Worm (Caenorhabditis elegans) whole organism, L1 larva: ENCODE measurements around the gene rme-6.

ENCODE experiments used
- C16A3.4 ChIP-seq: fragments of 150-350 bp; optimal IDR thresholded peaks from 2 replicates; lab custom pipeline; 2014; ENCODE audit warnings: missing biosample characterization, missing genetic modification characterization
- F16B12.6 ChIP-seq: fragments of 150-350 bp; optimal IDR thresholded peaks from 2 replicates; lab custom pipeline; 2014; ENCODE audit warnings: missing biosample characterization, missing genetic modification characterization
- ama-1 ChIP-seq: fragments of 150-350 bp; optimal IDR thresholded peaks from 2 replicates; lab custom pipeline; 2014
- blmp-1 ChIP-seq: fragments of 150-350 bp; optimal IDR thresholded peaks from 2 replicates; lab custom pipeline; 2014; ENCODE audit warnings: missing biosample characterization, missing genetic modification characterization
- ceh-8 ChIP-seq: fragments of 200-800 bp; sonication (Bioruptor generic); optimal IDR thresholded peaks from 2 replicates; lab custom pipeline; 2018; ENCODE audit warnings: mild to moderate bottlenecking, missing genetic modification characterization, moderate library complexity, missing compliant biosample characterization
- ceh-82 ChIP-seq, 3 experiments: fragments of 150-350 bp in 1 of 3; sonication (generic microtip) in 2 of 3; optimal IDR thresholded peaks; 2 replicates each; lab custom pipeline; 2014 to 2017; ENCODE audit warnings: missing biosample characterization in 3 of 3, missing genetic modification characterization in 3 of 3
- ceh-88 ChIP-seq: fragments of 200-800 bp; sonication (Bioruptor generic); IDR thresholded peaks from 2 replicates; pipeline ENCODE4 v1.3.6; 2022; ENCODE audit warnings: missing genetic modification characterization, missing compliant biosample characterization
- ceh-90 ChIP-seq: sonication (generic microtip); optimal IDR thresholded peaks from 2 replicates; lab custom pipeline; 2016; ENCODE audit warnings: missing genetic modification characterization, missing compliant biosample characterization
- ces-1 ChIP-seq: fragments of 150-350 bp; optimal IDR thresholded peaks from 2 replicates; lab custom pipeline; 2014; ENCODE audit warnings: missing biosample characterization, missing genetic modification reagents, missing genetic modification characterization
- dpl-1 ChIP-seq, 3 experiments: fragments of 150-350 bp in 2 of 3; sonication (generic microtip) in 1 of 3; optimal IDR thresholded peaks; 2 replicates each; lab custom pipeline; 2014 to 2017; ENCODE audit warnings: missing biosample characterization in 3 of 3, missing genetic modification characterization in 3 of 3, missing genetic modification reagents in 3 of 3
- egl-13 ChIP-seq: sonication (generic microtip); optimal IDR thresholded peaks from 2 replicates; lab custom pipeline; 2016; ENCODE audit warnings: missing genotype, missing genetic modification reagents, missing genetic modification characterization, missing compliant biosample characterization
- elt-2 ChIP-seq: sonication (generic microtip); optimal IDR thresholded peaks from 2 replicates; lab custom pipeline; 2016; ENCODE audit warnings: missing genetic modification characterization, mild to moderate bottlenecking, inconsistent platforms, missing compliant biosample characterization, missing genetic modification reagents
- elt-3 ChIP-seq, 6 experiments: fragments of 150-350 bp in 1 of 6; sonication (generic microtip); optimal IDR thresholded peaks; 2 replicates each; lab custom pipeline; 2017 to 2018; ENCODE audit warnings: missing biosample characterization in 6 of 6, missing genetic modification characterization in 6 of 6, inconsistent platforms in 1 of 6
- fkh-10 ChIP-seq: sonication (generic microtip); optimal IDR thresholded peaks from 2 replicates; lab custom pipeline; 2017; ENCODE audit warnings: missing biosample characterization, missing genetic modification reagents, missing genetic modification characterization
- fkh-4 ChIP-seq: sonication (generic microtip); optimal IDR thresholded peaks from 2 replicates; lab custom pipeline; 2016; ENCODE audit warnings: missing compliant biosample characterization, missing genetic modification characterization, borderline replicate concordance
- fkh-8 ChIP-seq: sonication (generic microtip); optimal IDR thresholded peaks from 2 replicates; lab custom pipeline; 2016; ENCODE audit warnings: mild to moderate bottlenecking, missing genetic modification characterization, missing compliant biosample characterization
- fos-1 ChIP-seq: fragments of 150-350 bp; optimal IDR thresholded peaks from 2 replicates; lab custom pipeline; 2014; ENCODE audit warnings: missing biosample characterization, missing genetic modification characterization
- grh-1 ChIP-seq: fragments of 200-800 bp; sonication (Bioruptor generic); IDR thresholded peaks from 2 replicates; pipeline ENCODE4 v1.3.6; 2022; ENCODE audit warnings: missing genetic modification reagents, missing genetic modification characterization, missing compliant biosample characterization
- irx-1 ChIP-seq: sonication (generic microtip); optimal IDR thresholded peaks from 2 replicates; lab custom pipeline; 2016; ENCODE audit warnings: missing genetic modification characterization, missing compliant biosample characterization
- isw-1 ChIP-seq: fragments of 200-800 bp; sonication (Bioruptor generic); IDR thresholded peaks from 2 replicates; pipeline ENCODE4 v1.3.6; 2022; ENCODE audit warnings: missing genetic modification characterization, missing compliant biosample characterization
- lin-14 ChIP-seq: fragments of 200-800 bp; sonication (Bioruptor generic); optimal IDR thresholded peaks from 2 replicates; lab custom pipeline; 2018; ENCODE audit warnings: mild to moderate bottlenecking, missing genetic modification characterization, moderate library complexity, missing compliant biosample characterization
- lin-15B ChIP-seq: fragments of 150-350 bp; sonication (generic microtip); optimal IDR thresholded peaks from 3 replicates; lab custom pipeline; 2014; ENCODE audit warnings: missing biosample characterization, missing genetic modification characterization
- lsy-2 ChIP-seq, 2 experiments: fragments of 150-350 bp; optimal IDR thresholded peaks; 2 replicates each; lab custom pipeline; 2014; ENCODE audit warnings: missing biosample characterization in 2 of 2, missing genetic modification characterization in 2 of 2
- mab-9 ChIP-seq: fragments of 200-800 bp; sonication (Bioruptor generic); IDR thresholded peaks from 2 replicates; pipeline ENCODE4 v1.3.6; 2022; ENCODE audit warnings: missing genetic modification reagents, missing genetic modification characterization, missing compliant biosample characterization
- mep-1 ChIP-seq: fragments of 150-350 bp; optimal IDR thresholded peaks from 2 replicates; lab custom pipeline; 2014; ENCODE audit warnings: missing biosample characterization, missing genetic modification characterization
- nhr-11 ChIP-seq: fragments of 150-350 bp; optimal IDR thresholded peaks from 2 replicates; lab custom pipeline; 2014; ENCODE audit warnings: missing biosample characterization, missing genetic modification characterization
- nhr-237 ChIP-seq: fragments of 150-350 bp; optimal IDR thresholded peaks from 2 replicates; lab custom pipeline; 2014; ENCODE audit warnings: missing biosample characterization, missing genetic modification characterization
- nhr-47 ChIP-seq: sonication (generic microtip); optimal IDR thresholded peaks from 2 replicates; lab custom pipeline; 2016; ENCODE audit warnings: mild to moderate bottlenecking, missing genetic modification characterization, moderate library complexity, missing compliant biosample characterization
- nhr-71 ChIP-seq: sonication (generic microtip); optimal IDR thresholded peaks from 2 replicates; lab custom pipeline; 2016; ENCODE audit warnings: mild to moderate bottlenecking, missing genetic modification characterization, moderate library complexity, missing compliant biosample characterization
- nhr-77 ChIP-seq: fragments of 150-350 bp; optimal IDR thresholded peaks from 2 replicates; lab custom pipeline; 2014; ENCODE audit warnings: missing biosample characterization, missing genetic modification characterization
- nhr-84 ChIP-seq: sonication (generic microtip); optimal IDR thresholded peaks from 2 replicates; lab custom pipeline; 2017; ENCODE audit warnings: missing biosample characterization, missing genetic modification characterization
- nhr-85 ChIP-seq: sonication (generic microtip); peaks from one replicate; lab custom pipeline; 2016; ENCODE audit warnings: missing genetic modification characterization, inconsistent platforms, missing compliant biosample characterization
- pag-3 ChIP-seq: sonication (generic microtip); optimal IDR thresholded peaks from 2 replicates; lab custom pipeline; 2017; ENCODE audit warnings: missing genetic modification characterization, mild to moderate bottlenecking, missing compliant biosample characterization, antibody characterized with exemption, borderline replicate concordance; ENCODE audit not compliant: insufficient read depth
- pax-3 ChIP-seq: fragments of 200-800 bp; sonication (Bioruptor generic); optimal IDR thresholded peaks from 2 replicates; lab custom pipeline; 2018; ENCODE audit warnings: mild to moderate bottlenecking, missing genetic modification characterization, moderate library complexity, missing compliant biosample characterization
- pqm-1 ChIP-seq: sonication (generic microtip); optimal IDR thresholded peaks from 3 replicates; lab custom pipeline; 2017; ENCODE audit warnings: missing biosample characterization, missing genetic modification characterization
- rnt-1 ChIP-seq: sonication (generic microtip); optimal IDR thresholded peaks from 2 replicates; lab custom pipeline; 2016; ENCODE audit warnings: mild to moderate bottlenecking, missing genetic modification characterization, moderate library complexity, missing compliant biosample characterization
- skn-1 ChIP-seq: fragments of 150-350 bp; optimal IDR thresholded peaks from 2 replicates; lab custom pipeline; 2014; ENCODE audit warnings: missing biosample characterization, missing genetic modification characterization
- snu-23 ChIP-seq: sonication (generic microtip); optimal IDR thresholded peaks from 2 replicates; lab custom pipeline; 2016; ENCODE audit warnings: missing genetic modification characterization, missing compliant biosample characterization
- sptf-1 ChIP-seq: fragments of 150-350 bp; optimal IDR thresholded peaks from 2 replicates; lab custom pipeline; 2014; ENCODE audit warnings: missing biosample characterization, missing genetic modification characterization
- sup-37 ChIP-seq: fragments of 200-800 bp; sonication (Bioruptor generic); optimal IDR thresholded peaks from 2 replicates; lab custom pipeline; 2018; ENCODE audit warnings: mild to moderate bottlenecking, missing genetic modification characterization, missing compliant biosample characterization
- swsn-7 ChIP-seq: sonication (generic microtip); optimal IDR thresholded peaks from 2 replicates; lab custom pipeline; 2016; ENCODE audit warnings: missing genetic modification characterization, missing compliant biosample characterization
- tbx-2 ChIP-seq: sonication (generic microtip); optimal IDR thresholded peaks from 2 replicates; lab custom pipeline; 2016; ENCODE audit warnings: missing genetic modification characterization, missing compliant biosample characterization
- tlp-1 ChIP-seq: fragments of 150-350 bp; optimal IDR thresholded peaks from 2 replicates; lab custom pipeline; 2014; ENCODE audit warnings: missing biosample characterization, missing genetic modification characterization
- unc-130 ChIP-seq: fragments of 150-350 bp; optimal IDR thresholded peaks from 2 replicates; lab custom pipeline; 2017; ENCODE audit warnings: missing biosample characterization, missing genetic modification characterization, inconsistent platforms
- unc-30 ChIP-seq: sonication (generic microtip); optimal IDR thresholded peaks from 2 replicates; lab custom pipeline; 2017; ENCODE audit warnings: missing biosample characterization, missing genetic modification characterization
- unc-98 ChIP-seq: fragments of 200-800 bp; sonication (Bioruptor generic); IDR thresholded peaks from 2 replicates; pipeline ENCODE4 v1.3.6; 2022; ENCODE audit warnings: missing genetic modification characterization, missing compliant biosample characterization
- vab-15 ChIP-seq: sonication (generic microtip); optimal IDR thresholded peaks from 2 replicates; lab custom pipeline; 2017; ENCODE audit warnings: missing genotype, mild to moderate bottlenecking, missing genetic modification characterization, missing compliant biosample characterization
- ztf-11 ChIP-seq, 2 experiments: sonication (generic microtip); optimal IDR thresholded peaks; 2 replicates each; lab custom pipeline; 2016 to 2017; ENCODE audit warnings: missing genetic modification characterization in 2 of 2, missing biosample characterization in 1 of 2, missing compliant biosample characterization in 1 of 2
- ztf-4 ChIP-seq: fragments of 150-350 bp; optimal IDR thresholded peaks from 2 replicates; lab custom pipeline; 2014; ENCODE audit warnings: missing biosample characterization, missing genetic modification characterization

rme-6 gene

DNA sequence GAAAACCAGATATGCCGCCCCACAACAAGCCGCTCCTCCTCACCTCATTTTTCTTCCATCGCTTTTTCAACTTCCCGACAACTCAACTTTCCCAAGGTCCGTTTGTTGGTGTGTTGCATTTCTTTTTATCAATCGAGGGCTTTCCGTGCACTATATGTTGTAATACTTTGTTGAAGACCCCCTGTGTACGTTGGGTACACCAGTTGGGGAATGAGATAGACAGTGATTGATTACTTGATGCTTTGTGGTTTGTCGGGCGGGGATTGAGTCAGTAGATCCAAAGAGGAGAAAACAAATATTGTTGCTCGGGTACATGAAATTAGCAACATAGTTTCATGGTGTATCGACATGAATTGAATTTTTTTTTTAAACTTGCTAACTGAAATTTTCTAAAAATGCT, 11.9 kb downstream of the rme-6 start (continued):
- TF ChIP-seq irx-1 (tag; lab: Kevin White, UChicago) = no peak
- TF ChIP-seq ztf-4 = no peak
- TF ChIP-seq blmp-1 (tag; lab: Kevin White, UChicago) = no peak
- peak; percentile 44 for TF ChIP-seq nhr-71 (tag; lab: Kevin White, UChicago)
- no peak for TF ChIP-seq nhr-11
- no peak for TF ChIP-seq grh-1 (GFP tag; lab: Robert Waterston, UW)
- no peak for TF ChIP-seq fkh-8
- no peak for TF ChIP-seq pag-3
- TF ChIP-seq tlp-1 (tag; lab: Kevin White, UChicago) = no peak
- TF ChIP-seq nhr-237 (tag; lab: Kevin White, UChicago) = no peak
- TF ChIP-seq sup-37 (GFP tag; lab: Kevin White, UChicago) = no peak
- no peak for TF ChIP-seq vab-15 (tag; lab: Kevin White, UChicago)
- no peak for TF ChIP-seq ceh-82 (tag; optimal IDR thresholded peaks at IDR 0.05; lab: Kevin White, UChicago)
- no peak for TF ChIP-seq ceh-8 (GFP tag; lab: Kevin White, UChicago)
- no peak for TF ChIP-seq ama-1 (lab: Kevin White, UChicago)
- TF ChIP-seq mep-1 (tag; lab: Kevin White, UChicago) = no peak
- TF ChIP-seq mab-9 (GFP tag; lab: Robert Waterston, UW) = no peak
- TF ChIP-seq unc-130 (tag; lab: Kevin White, UChicago) = peak; percentile 24
- TF ChIP-seq ceh-90 = no peak
- peak; percentile 94 for TF ChIP-seq rnt-1
- TF ChIP-seq elt-3 (tag; optimal IDR thresholded peaks at IDR 0.05; lab: Kevin White, UChicago) = no peak
- no peak for TF ChIP-seq pqm-1 (tag; lab: Kevin White, UChicago)
- no peak for TF ChIP-seq nhr-84 (tag; lab: Kevin White, UChicago)
- no peak for TF ChIP-seq ztf-11 (tag; optimal IDR thresholded peaks at IDR 0.05; lab: Kevin White, UChicago)
- no peak for TF ChIP-seq pax-3 (tag; lab: Kevin White, UChicago)
- TF ChIP-seq dpl-1 (GFP tag; optimal IDR thresholded peaks at IDR 0.05; lab: Kevin White, UChicago) = no peak
- no peak for TF ChIP-seq isw-1 (GFP tag; lab: Robert Waterston, UW)
- no peak for TF ChIP-seq elt-2 (tag; lab: Kevin White, UChicago)
- no peak for TF ChIP-seq ceh-88 (GFP tag; lab: Robert Waterston, UW)
- TF ChIP-seq unc-30 (tag; lab: Kevin White, UChicago) = no peak
- TF ChIP-seq fos-1 (tag; lab: Kevin White, UChicago) = no peak
- TF ChIP-seq C16A3.4 (tag; lab: Kevin White, UChicago) = no peak
- TF ChIP-seq swsn-7 (tag; lab: Kevin White, UChicago) = no peak
- TF ChIP-seq nhr-85 (tag; lab: Kevin White, UChicago) = no peak
- no peak for TF ChIP-seq sptf-1 (tag; lab: Kevin White, UChicago)
- peak; percentile 71 for TF ChIP-seq lin-14 (GFP tag; lab: Kevin White, UChicago)
- TF ChIP-seq tbx-2 (tag; lab: Kevin White, UChicago) = no peak
- no peak for TF ChIP-seq egl-13 (tag; lab: Kevin White, UChicago)
- no peak for TF ChIP-seq nhr-77 (tag; lab: Kevin White, UChicago)
- TF ChIP-seq skn-1 (tag; lab: Kevin White, UChicago) = no peak
- no peak for TF ChIP-seq nhr-47 (tag; lab: Kevin White, UChicago)
- TF ChIP-seq ces-1 (GFP tag; lab: Kevin White, UChicago) = no peak
- no peak for TF ChIP-seq F16B12.6 (tag; lab: Kevin White, UChicago)
- TF ChIP-seq fkh-10 = no peak
- no peak for TF ChIP-seq fkh-4
- TF ChIP-seq unc-98 (GFP tag; lab: Robert Waterston, UW) = no peak
- no peak for TF ChIP-seq lin-15B
- peak; percentile 7 for TF ChIP-seq snu-23 (GFP tag; lab: Kevin White, UChicago)
- peak in 1 of 2 experiments; percentile 11 for TF ChIP-seq lsy-2 (tag; optimal IDR thresholded peaks at IDR 0.05; lab: Kevin White, UChicago)
- TF ChIP-seq, all 84 proteins: peak for 8
